Worm (Caenorhabditis elegans) whole organism, L2 larva: ENCODE measurements around the gene pot-3.

Experiments used
- aly-2 ChIP-seq: fragments of 150-350 bp; optimal IDR thresholded peaks from 2 replicates; lab custom pipeline; 2014; ENCODE audit warnings: missing biosample characterization, missing genetic modification characterization
- egl-27 ChIP-seq: sonication (generic microtip); optimal IDR thresholded peaks from 3 replicates; lab custom pipeline; 2017; ENCODE audit warnings: missing biosample characterization, missing genetic modification reagents, missing genetic modification characterization
- elt-1 ChIP-seq: fragments of 150-350 bp; optimal IDR thresholded peaks from 2 replicates; lab custom pipeline; 2014; ENCODE audit warnings: missing biosample characterization, missing genetic modification characterization
- nhr-11 ChIP-seq: fragments of 150-350 bp; optimal IDR thresholded peaks from 2 replicates; lab custom pipeline; 2014; ENCODE audit warnings: missing biosample characterization, missing genetic modification characterization
- nhr-12 ChIP-seq: fragments of 150-350 bp; optimal IDR thresholded peaks from 2 replicates; lab custom pipeline; 2014; ENCODE audit warnings: missing biosample characterization, missing genetic modification characterization
- nhr-237 ChIP-seq: fragments of 150-350 bp; optimal IDR thresholded peaks from 2 replicates; lab custom pipeline; 2014; ENCODE audit warnings: missing biosample characterization, missing genetic modification characterization
- nhr-25 ChIP-seq: fragments of 150-350 bp; sonication (generic microtip); optimal IDR thresholded peaks from 3 replicates; lab custom pipeline; 2014; ENCODE audit warnings: missing biosample characterization, missing genetic modification characterization
- peb-1 ChIP-seq: fragments of 150-350 bp; optimal IDR thresholded peaks from 2 replicates; lab custom pipeline; 2014; ENCODE audit warnings: missing biosample characterization, missing genetic modification characterization
- snpc-4 ChIP-seq: fragments of 150-350 bp; optimal IDR thresholded peaks from 2 replicates; lab custom pipeline; 2014; ENCODE audit warnings: missing biosample characterization, missing genetic modification characterization

The pot-3 gene

DNA sequence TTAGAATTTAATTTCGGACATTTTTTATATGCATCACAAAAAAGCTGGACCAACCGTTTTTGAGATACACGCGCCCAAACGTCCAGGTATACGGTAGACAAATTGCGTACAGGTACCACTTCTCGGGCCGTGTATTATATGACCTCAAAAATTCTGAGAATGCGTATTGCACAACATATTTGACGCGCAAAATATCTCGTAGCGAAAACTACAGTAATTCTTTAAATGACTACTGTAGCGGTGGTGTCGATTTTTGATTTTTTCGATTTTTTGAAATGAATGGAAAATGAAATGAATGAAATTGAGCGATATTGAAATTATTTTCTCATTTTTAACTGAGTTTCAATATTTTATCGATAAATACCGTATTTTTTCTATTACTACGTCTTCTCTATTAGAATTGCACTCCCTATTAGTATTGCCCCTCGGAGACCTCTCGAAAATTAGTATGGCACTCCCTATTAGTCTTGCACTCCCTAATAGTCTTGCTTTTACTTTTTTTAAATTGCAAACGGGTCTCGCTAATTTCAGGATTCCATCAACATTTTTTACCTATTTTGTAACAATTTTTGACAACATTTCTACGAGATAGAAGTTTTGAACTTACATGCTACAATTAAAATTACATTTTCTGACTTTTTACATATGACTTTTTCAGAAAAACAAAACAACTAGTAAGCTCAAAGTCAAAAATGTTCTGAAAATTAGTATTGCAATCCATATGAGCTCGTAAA, 488 bp upstream of the pot-3 start:
- TF ChIP-seq aly-2 (tag; lab: Kevin White, UChicago) (no peak), nhr-12 (tag; lab: Kevin White, UChicago) (peak; percentile 3), elt-1 (no peak), peb-1 (tag; lab: Kevin White, UChicago) (peak; percentile 63), nhr-237 (tag; lab: Kevin White, UChicago) (no peak), nhr-11 (tag; lab: Kevin White, UChicago) (no peak), snpc-4 (no peak), egl-27 (no peak), nhr-25 (tag; lab: Kevin White, UChicago) (no peak)
- TF ChIP-seq, all 48 proteins: peak for 2
